Worm (Caenorhabditis elegans) whole organism, L4 larva: ENCODE measurements around the gene F46H5.5.

Experiments
- F10B5.3 ChIP-seq: sonication (generic microtip); optimal IDR thresholded peaks from 2 replicates; lab custom pipeline; 2016; ENCODE audit warnings: mild to moderate bottlenecking, missing genetic modification characterization, missing compliant biosample characterization
- F44E2.7 ChIP-seq: fragments of 200-800 bp; sonication (Bioruptor generic); IDR thresholded peaks from 2 replicates; pipeline ENCODE4 v2.1.2; 2022; ENCODE audit warnings: missing genetic modification characterization, missing compliant biosample characterization
- F49E8.2 ChIP-seq: sonication (generic microtip); optimal IDR thresholded peaks from 2 replicates; lab custom pipeline; 2016; ENCODE audit warnings: missing compliant biosample characterization, mild to moderate bottlenecking, missing genetic modification characterization, borderline replicate concordance
- T20F7.1 ChIP-seq: fragments of 200-800 bp; sonication (Bioruptor generic); optimal IDR thresholded peaks from 2 replicates; lab custom pipeline; 2018; ENCODE audit warnings: mild to moderate bottlenecking, missing genetic modification characterization, missing compliant biosample characterization
- Y105C5A.15 ChIP-seq: fragments of 200-800 bp; sonication (Bioruptor generic); IDR thresholded peaks from 2 replicates; pipeline ENCODE4 v1.3.6; 2022; ENCODE audit warnings: missing genetic modification characterization, missing compliant biosample characterization
- Y75B8A.6 ChIP-seq: fragments of 200-800 bp; sonication (Bioruptor generic); IDR thresholded peaks from 2 replicates; pipeline ENCODE4 v1.3.6; 2022; ENCODE audit warnings: missing genetic modification reagents, missing genetic modification characterization, missing compliant biosample characterization
- ZK546.5 ChIP-seq, 2 experiments: sonication (generic microtip); optimal IDR thresholded peaks; 2 replicates each; lab custom pipeline; 2017; ENCODE audit warnings: missing biosample characterization in 2 of 2, missing genetic modification characterization in 2 of 2
- aha-1 ChIP-seq: fragments of 150-350 bp; peaks from one replicate; lab custom pipeline; 2014; ENCODE audit warnings: missing biosample characterization, missing genetic modification characterization
- arid-1 ChIP-seq: fragments of 200-800 bp; sonication (Bioruptor generic); conservative IDR thresholded peaks from 2 replicates; pipeline ENCODE4 v1.3.6; 2022; ENCODE audit warnings: missing genetic modification reagents, missing genetic modification characterization, missing compliant biosample characterization
- ceh-62 ChIP-seq: sonication (generic microtip); optimal IDR thresholded peaks from 2 replicates; lab custom pipeline; 2017; ENCODE audit warnings: missing biosample characterization, missing genetic modification characterization
- ces-1 ChIP-seq: fragments of 150-350 bp; sonication (generic microtip); optimal IDR thresholded peaks from 4 replicates; lab custom pipeline; 2014; ENCODE audit warnings: missing biosample characterization, missing genetic modification reagents, missing genetic modification characterization
- daf-12 ChIP-seq: fragments of 150-350 bp; optimal IDR thresholded peaks from 2 replicates; lab custom pipeline; 2014; ENCODE audit warnings: missing biosample characterization, missing genetic modification reagents, missing genetic modification characterization
- daf-16 ChIP-seq, 3 experiments: sonication (generic microtip); optimal IDR thresholded peaks; 2 replicates each; lab custom pipeline; 2016 to 2017; ENCODE audit warnings: missing genetic modification characterization in 3 of 3, missing genetic modification reagents in 3 of 3, mild to moderate bottlenecking in 2 of 3, missing compliant biosample characterization in 2 of 3, missing biosample characterization in 1 of 3, moderate library complexity in 1 of 3
- dmd-8 ChIP-seq: fragments of 200-800 bp; sonication (Bioruptor generic); IDR thresholded peaks from 2 replicates; pipeline ENCODE4 v1.3.6; 2022; ENCODE audit warnings: missing genetic modification characterization, missing compliant biosample characterization
- dmd-9 ChIP-seq: fragments of 200-800 bp; sonication (Bioruptor generic); IDR thresholded peaks from 2 replicates; pipeline ENCODE4 v1.3.6; 2022; ENCODE audit warnings: missing genetic modification reagents, missing genetic modification characterization, missing compliant biosample characterization
- dpl-1 ChIP-seq: fragments of 150-350 bp; optimal IDR thresholded peaks from 2 replicates; lab custom pipeline; 2014; ENCODE audit warnings: missing biosample characterization, missing genetic modification reagents, missing genetic modification characterization
- duxl-1 ChIP-seq: sonication (generic microtip); optimal IDR thresholded peaks from 2 replicates; lab custom pipeline; 2016; ENCODE audit warnings: mild to moderate bottlenecking, missing genetic modification characterization, moderate library complexity, missing compliant biosample characterization; ENCODE audit not compliant: poor library complexity
- fkh-10 ChIP-seq: fragments of 150-350 bp; optimal IDR thresholded peaks from 2 replicates; lab custom pipeline; 2014; ENCODE audit warnings: missing biosample characterization, missing genetic modification reagents, missing genetic modification characterization
- hif-1 ChIP-seq, 2 experiments: sonication (generic microtip); optimal IDR thresholded peaks; 2 replicates each; lab custom pipeline; 2016 to 2017; ENCODE audit warnings: missing compliant biosample characterization in 2 of 2, missing genetic modification characterization in 2 of 2, missing genetic modification reagents in 2 of 2, missing genotype in 2 of 2, mild to moderate bottlenecking in 1 of 2
- hlh-11 ChIP-seq: fragments of 200-800 bp; sonication (Bioruptor generic); optimal IDR thresholded peaks from 2 replicates; lab custom pipeline; 2018; ENCODE audit warnings: mild to moderate bottlenecking, missing genetic modification characterization, missing compliant biosample characterization
- jun-1 ChIP-seq: fragments of 150-350 bp; optimal IDR thresholded peaks from 2 replicates; lab custom pipeline; 2014; ENCODE audit warnings: missing biosample characterization, missing genetic modification reagents, missing genetic modification characterization
- lim-7 ChIP-seq: fragments of 200-800 bp; sonication (Bioruptor generic); IDR thresholded peaks from 2 replicates; pipeline ENCODE4 v1.3.6; 2022; ENCODE audit warnings: missing genetic modification characterization, missing compliant biosample characterization
- lin-1 ChIP-seq: fragments of 200-800 bp; sonication (Bioruptor generic); IDR thresholded peaks from 2 replicates; pipeline ENCODE4 v1.3.6; 2022; ENCODE audit warnings: missing genetic modification reagents, missing genetic modification characterization, missing compliant biosample characterization
- lin-15B ChIP-seq: fragments of 150-350 bp; sonication (generic microtip); optimal IDR thresholded peaks from 3 replicates; lab custom pipeline; 2014; ENCODE audit warnings: missing biosample characterization, missing genetic modification characterization
- lin-29 ChIP-seq: fragments of 200-800 bp; sonication (Bioruptor generic); IDR thresholded peaks from 2 replicates; pipeline ENCODE4 v1.3.6; 2022; ENCODE audit warnings: missing genetic modification reagents, missing genetic modification characterization, missing compliant biosample characterization
- lin-38 ChIP-seq: fragments of 200-800 bp; sonication (Bioruptor generic); IDR thresholded peaks from 2 replicates; pipeline ENCODE4 v1.3.6; 2022; ENCODE audit warnings: missing genetic modification reagents, missing genetic modification characterization, missing compliant biosample characterization
- lin-39 ChIP-seq: fragments of 150-350 bp; optimal IDR thresholded peaks from 2 replicates; lab custom pipeline; 2014; ENCODE audit warnings: missing biosample characterization, missing genetic modification reagents, missing genetic modification characterization
- lir-3 ChIP-seq: sonication (generic microtip); optimal IDR thresholded peaks from 2 replicates; lab custom pipeline; 2016; ENCODE audit warnings: mild to moderate bottlenecking, missing genetic modification characterization, missing compliant biosample characterization
- lsy-2 ChIP-seq, 2 experiments: fragments of 150-350 bp in 1 of 2; sonication (generic microtip) in 1 of 2; optimal IDR thresholded peaks; 2 replicates each; lab custom pipeline; 2014 to 2017; ENCODE audit warnings: missing biosample characterization in 2 of 2, missing genetic modification characterization in 2 of 2
- madf-5 ChIP-seq, 2 experiments: fragments of 200-800 bp; sonication (Bioruptor generic); IDR thresholded peaks; 2 replicates each; pipeline ENCODE4 v1.3.6; 2022; ENCODE audit warnings: missing compliant biosample characterization in 2 of 2, missing genetic modification characterization in 2 of 2
- mep-1 ChIP-seq: fragments of 150-350 bp; sonication (generic microtip); optimal IDR thresholded peaks from 3 replicates; lab custom pipeline; 2014; ENCODE audit warnings: missing biosample characterization, missing genetic modification characterization
- mxl-3 ChIP-seq: fragments of 200-800 bp; sonication (Bioruptor generic); optimal IDR thresholded peaks from 2 replicates; lab custom pipeline; 2018; ENCODE audit warnings: mild to moderate bottlenecking, missing genetic modification characterization, missing compliant biosample characterization
- nhr-237 ChIP-seq: sonication (generic microtip); optimal IDR thresholded peaks from 2 replicates; lab custom pipeline; 2017; ENCODE audit warnings: missing biosample characterization, missing genetic modification characterization
- nhr-48 ChIP-seq: sonication (generic microtip); optimal IDR thresholded peaks from 2 replicates; lab custom pipeline; 2016; ENCODE audit warnings: mild to moderate bottlenecking, missing genetic modification characterization, missing compliant biosample characterization
- nhr-6 ChIP-seq: fragments of 150-350 bp; optimal IDR thresholded peaks from 2 replicates; lab custom pipeline; 2014; ENCODE audit warnings: missing biosample characterization, missing genetic modification characterization
- pha-4 ChIP-seq, 2 experiments: fragments of 150-350 bp in 1 of 2; fragments of 200-800 bp in 1 of 2; sonication (Bioruptor generic) in 1 of 2; IDR thresholded peaks in 1 of 2; optimal IDR thresholded peaks in 1 of 2; 2 replicates each; pipeline versions ENCODE4 v1.3.6 to Lab custom; 2014 to 2022; ENCODE audit warnings: missing genetic modification characterization in 2 of 2, missing genetic modification reagents in 2 of 2, missing biosample characterization in 1 of 2, missing compliant biosample characterization in 1 of 2
- php-3 ChIP-seq: fragments of 200-800 bp; sonication (Bioruptor generic); IDR thresholded peaks from 2 replicates; pipeline ENCODE4 v1.3.6; 2022; ENCODE audit warnings: missing genetic modification reagents, missing genetic modification characterization, missing compliant biosample characterization
- pqm-1 ChIP-seq: sonication (generic microtip); optimal IDR thresholded peaks from 2 replicates; lab custom pipeline; 2017; ENCODE audit warnings: missing biosample characterization, missing genetic modification characterization
- saeg-2 ChIP-seq: fragments of 200-800 bp; sonication (Bioruptor generic); IDR thresholded peaks from 2 replicates; pipeline ENCODE4 v1.3.6; 2022; ENCODE audit warnings: missing genetic modification reagents, missing genetic modification characterization, missing compliant biosample characterization
- sdz-12 ChIP-seq: fragments of 200-800 bp; sonication (Bioruptor generic); optimal IDR thresholded peaks from 2 replicates; lab custom pipeline; 2018; ENCODE audit warnings: mild to moderate bottlenecking, missing genetic modification characterization, missing compliant biosample characterization
- spr-3 ChIP-seq: fragments of 200-800 bp; sonication (Bioruptor generic); optimal IDR thresholded peaks from 2 replicates; lab custom pipeline; 2018; ENCODE audit warnings: mild to moderate bottlenecking, missing genetic modification characterization, missing compliant biosample characterization
- tra-1 ChIP-seq: fragments of 200-800 bp; sonication (Bioruptor generic); IDR thresholded peaks from 2 replicates; pipeline ENCODE4 v1.3.6; 2022; ENCODE audit warnings: missing genetic modification reagents, missing genetic modification characterization, missing compliant biosample characterization
- unc-130 ChIP-seq: sonication (generic microtip); optimal IDR thresholded peaks from 2 replicates; lab custom pipeline; 2016; ENCODE audit warnings: missing genetic modification reagents, missing genetic modification characterization, missing compliant biosample characterization
- zag-1 ChIP-seq: fragments of 150-350 bp; optimal IDR thresholded peaks from 2 replicates; lab custom pipeline; 2014; ENCODE audit warnings: missing biosample characterization, missing genetic modification characterization
- zfp-2 ChIP-seq: sonication (generic microtip); optimal IDR thresholded peaks from 2 replicates; lab custom pipeline; 2016; ENCODE audit warnings: mild to moderate bottlenecking, missing genetic modification characterization, missing compliant biosample characterization
- zip-2 ChIP-seq: fragments of 150-350 bp; optimal IDR thresholded peaks from 2 replicates; lab custom pipeline; 2014; ENCODE audit warnings: missing biosample characterization, missing genetic modification characterization
- ztf-11 ChIP-seq: fragments of 150-350 bp; optimal IDR thresholded peaks from 2 replicates; lab custom pipeline; 2014; ENCODE audit warnings: missing biosample characterization, missing genetic modification characterization
- ztf-7 ChIP-seq: fragments of 150-350 bp; optimal IDR thresholded peaks from 2 replicates; lab custom pipeline; 2014; ENCODE audit warnings: missing biosample characterization, missing genetic modification characterization

F46H5.5 gene

ce11 chrX:7291810-7292209 lies 35.0 kb upstream of the F46H5.5 start, which contains the start of gene lron-7 (continued):
- TF ChIP-seq php-3 (no peak), nhr-6 (no peak), ztf-7 (tag; lab: Kevin White, UChicago) (no peak), pqm-1 (tag; lab: Kevin White, UChicago) (peak; percentile 86), fkh-10 (GFP tag; lab: Kevin White, UChicago) (no peak), lin-1 (GFP tag; lab: Robert Waterston, UW) (0 out of 2 replicates have a peak, but pooled peaks have one; percentile 12), pha-4 (GFP tag; IDR thresholded peaks at IDR 0.05; lab: Robert Waterston, UW) (no peak), pha-4 (tag; optimal IDR thresholded peaks at IDR 0.05; lab: Kevin White, UChicago) (no peak), ZK546.5 (tag; optimal IDR thresholded peaks at IDR 0.05; lab: Kevin White, UChicago) (no peak), zip-2 (tag; lab: Kevin White, UChicago) (no peak), jun-1 (tag; lab: Kevin White, UChicago) (no peak), F44E2.7 (GFP tag; lab: Robert Waterston, UW) (no peak), F49E8.2 (tag; lab: Kevin White, UChicago) (no peak), dpl-1 (no peak), spr-3 (GFP tag; lab: Kevin White, UChicago) (no peak), T20F7.1 (GFP tag; lab: Kevin White, UChicago) (no peak), madf-5 (GFP tag; IDR thresholded peaks at IDR 0.05; lab: Robert Waterston, UW) (no peak), dmd-9 (GFP tag; lab: Robert Waterston, UW) (no peak), ceh-62 (tag; lab: Kevin White, UChicago) (no peak), aha-1 (tag; lab: Kevin White, UChicago) (peak; percentile 49), ces-1 (GFP tag; lab: Kevin White, UChicago) (no peak), zfp-2 (tag; lab: Kevin White, UChicago) (no peak), lin-15B (no peak), lsy-2 (tag; optimal IDR thresholded peaks at IDR 0.05; lab: Kevin White, UChicago) (no peak), hif-1 (tag; optimal IDR thresholded peaks at IDR 0.05; lab: Kevin White, UChicago) (no peak), lir-3 (no peak), daf-12 (tag; lab: Kevin White, UChicago) (no peak), nhr-237 (tag; lab: Kevin White, UChicago) (no peak), lim-7 (no peak), saeg-2 (GFP tag; lab: Robert Waterston, UW) (no peak), Y105C5A.15 (GFP tag; lab: Robert Waterston, UW) (no peak), unc-130 (GFP tag; lab: Kevin White, UChicago) (no peak), arid-1 (GFP tag; lab: Robert Waterston, UW) (no peak), ztf-11 (tag; lab: Kevin White, UChicago) (no peak), F10B5.3 (no peak), mep-1 (tag; lab: Kevin White, UChicago) (no peak), hlh-11 (tag; lab: Kevin White, UChicago) (peak; percentile 50)
- TF ChIP-seq, all 104 proteins: peak for 10

ce11 chrX:7290859-7291628 lies 34.3 kb upstream of the F46H5.5 start:
- TF ChIP-seq T20F7.1 (GFP tag; lab: Kevin White, UChicago) (peak; percentile 21), mxl-3 (no peak), zag-1 (no peak), nhr-6 (no peak), Y75B8A.6 (GFP tag; lab: Robert Waterston, UW) (no peak), spr-3 (GFP tag; lab: Kevin White, UChicago) (no peak), daf-16 (GFP tag; optimal IDR thresholded peaks at IDR 0.05; lab: Kevin White, UChicago) (peak in 1 of 2 experiments; percentile 16), daf-16 (tag; optimal IDR thresholded peaks at IDR 0.05; lab: Kevin White, UChicago) (peak; percentile 53), duxl-1 (tag; lab: Kevin White, UChicago) (no peak), lir-3 (no peak), dpl-1 (no peak), lin-39 (tag; lab: Kevin White, UChicago) (no peak), lin-38 (no peak), dmd-8 (no peak), pqm-1 (tag; lab: Kevin White, UChicago) (no peak), sdz-12 (GFP tag; lab: Kevin White, UChicago) (no peak), tra-1 (GFP tag; lab: Robert Waterston, UW) (0 out of 2 replicates have a peak, but pooled peaks have one; percentile 67), nhr-48 (tag; lab: Kevin White, UChicago) (peak; percentile 59), lin-29 (GFP tag; lab: Robert Waterston, UW) (no peak), lin-15B (no peak)
